Worm (Caenorhabditis elegans): ENCODE measurements around the gene msd-4.

msd-4 gene

DNA sequence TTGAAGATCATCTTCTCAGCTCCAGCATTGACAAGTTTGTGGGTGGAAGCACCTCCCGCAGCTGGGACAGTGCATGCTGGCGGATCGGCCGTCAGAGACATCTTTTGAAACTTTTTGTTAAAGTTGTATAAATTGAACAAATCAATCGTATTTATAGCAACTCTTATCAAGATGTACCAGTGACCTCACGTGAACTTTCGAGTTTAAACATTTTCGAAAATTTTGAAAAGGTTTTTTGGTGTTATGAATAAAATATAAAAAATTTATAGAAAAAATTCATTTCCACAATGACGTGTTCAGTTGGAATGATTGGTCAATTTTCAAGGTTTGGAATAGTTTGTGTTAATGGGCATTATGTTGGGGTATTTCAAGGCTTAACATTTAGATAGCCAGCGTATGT is at the start of gene msd-4, which contains the start of gene C35D10.3:
Gene msd-4, minus strand, starts transcription at position 101 of the 400 bp plus-strand sequence.
Gene C35D10.3, plus strand, starts transcription at position 279 of the 400 bp plus-strand sequence.
- TF ChIP-seq nhr-28 (tag; optimal IDR thresholded peaks at IDR 0.05) = no peak
- TF ChIP-seq cnd-1 (tag; optimal IDR thresholded peaks at IDR 0.05) = no peak
- TF ChIP-seq zip-8 (tag; optimal IDR thresholded peaks at IDR 0.05) = no peak
- no peak for TF ChIP-seq elt-1 (tag; optimal IDR thresholded peaks at IDR 0.05; ENCODE audit: borderline replicate concordance, insufficient read depth)
- TF ChIP-seq drap-1 (GFP tag; optimal IDR thresholded peaks at IDR 0.05) = no peak
- TF ChIP-seq hlh-1 (tag; optimal IDR thresholded peaks at IDR 0.05) = no peak
- TF ChIP-seq nhr-237 (tag; optimal IDR thresholded peaks at IDR 0.05) = no peak
- TF ChIP-seq lin-13 (tag; optimal IDR thresholded peaks at IDR 0.05) = no peak
- no peak for TF ChIP-seq flh-1 (GFP tag; optimal IDR thresholded peaks at IDR 0.05)
- no peak for TF ChIP-seq mep-1 (tag; optimal IDR thresholded peaks at IDR 0.05)
- TF ChIP-seq nhr-76 (tag; optimal IDR thresholded peaks at IDR 0.05) = no peak
- TF ChIP-seq lsy-2 (tag; optimal IDR thresholded peaks at IDR 0.05) = no peak

DNA sequence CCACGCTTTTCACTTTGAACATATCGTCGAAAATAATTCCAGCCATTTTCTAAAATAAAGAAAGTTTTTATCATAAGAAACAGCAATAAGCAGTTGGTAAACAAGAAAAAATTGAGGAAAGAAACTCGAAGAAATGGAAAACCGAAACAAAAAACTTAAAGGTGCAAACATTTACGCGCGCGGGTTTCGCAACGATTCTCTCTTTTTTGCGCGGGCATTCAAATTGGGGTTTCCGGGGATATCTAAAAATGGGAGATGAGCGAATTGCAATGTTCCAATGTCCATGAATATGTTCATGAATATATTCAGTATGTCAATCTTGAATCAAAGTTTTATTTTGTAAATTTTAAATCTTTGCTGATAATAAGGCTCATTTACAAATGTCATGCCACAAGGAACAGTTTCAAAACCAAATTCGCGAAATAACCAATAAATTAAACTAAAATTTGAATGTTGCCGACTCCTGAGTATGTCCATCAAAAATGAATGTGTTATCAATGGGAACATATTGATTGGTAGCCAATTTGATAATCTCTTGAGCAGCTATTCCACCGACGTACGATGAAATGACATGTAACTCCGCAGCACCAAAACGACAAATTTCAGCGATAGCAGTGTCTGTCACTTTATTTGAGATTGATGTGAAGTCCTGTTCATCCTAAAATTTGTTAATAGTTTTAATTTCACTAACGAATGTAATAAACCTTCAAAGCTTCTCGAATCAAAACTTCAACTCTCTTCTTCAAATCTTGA is 49.6 kb upstream of the msd-4 start, which contains the start of gene rpb-8:
Gene rpb-8, minus strand, starts transcription at position 49 of the 753 bp plus-strand sequence.
- TF ChIP-seq nhr-2 (tag; optimal IDR thresholded peaks at IDR 0.05) (no peak), ceh-83 (GFP tag; optimal IDR thresholded peaks at IDR 0.05) (no peak), lsy-2 (tag; optimal IDR thresholded peaks at IDR 0.05) (peak; percentile 67), mep-1 (tag; optimal IDR thresholded peaks at IDR 0.05) (peak; percentile 55), nhr-237 (tag; optimal IDR thresholded peaks at IDR 0.05) (peak; percentile 13), unc-120 (tag; optimal IDR thresholded peaks at IDR 0.05; ENCODE audit: poor library complexity, severe bottlenecking) (peak; percentile 61)

- TF ChIP-seq mab-5 (tag; optimal IDR thresholded peaks at IDR 0.05) = no peak
- TF ChIP-seq ces-1 (GFP tag; optimal IDR thresholded peaks at IDR 0.05) = no peak
- TF ChIP-seq unc-39 (tag; optimal IDR thresholded peaks at IDR 0.05) = no peak
- no peak for TF ChIP-seq lsy-2 (tag; optimal IDR thresholded peaks at IDR 0.05)
- no peak for TF ChIP-seq snpc-4 (tag; optimal IDR thresholded peaks at IDR 0.05)
- TF ChIP-seq flh-1 (GFP tag; optimal IDR thresholded peaks at IDR 0.05) = no peak
- no peak for TF ChIP-seq bed-3 (GFP tag; optimal IDR thresholded peaks at IDR 0.05)
- TF ChIP-seq elt-3 (tag; optimal IDR thresholded peaks at IDR 0.05) = no peak
- TF ChIP-seq ceh-83 (GFP tag; optimal IDR thresholded peaks at IDR 0.05) = no peak
- TF ChIP-seq sem-2 (GFP tag; optimal IDR thresholded peaks at IDR 0.05) = no peak
- no peak for TF ChIP-seq nhr-28 (tag; optimal IDR thresholded peaks at IDR 0.05)
- no peak for TF ChIP-seq lin-32 (GFP tag; optimal IDR thresholded peaks at IDR 0.05)
- TF ChIP-seq ceh-43 (GFP tag; optimal IDR thresholded peaks at IDR 0.05) = no peak
- no peak for TF ChIP-seq nhr-12 (tag; optimal IDR thresholded peaks at IDR 0.05)
- no peak for TF ChIP-seq cnd-1 (tag; optimal IDR thresholded peaks at IDR 0.05)
- TF ChIP-seq unc-62 (GFP tag; optimal IDR thresholded peaks at IDR 0.05) = no peak
- no peak for TF ChIP-seq elt-1 (tag; optimal IDR thresholded peaks at IDR 0.05; ENCODE audit: borderline replicate concordance, insufficient read depth)
- no peak for TF ChIP-seq blmp-1 (tag; optimal IDR thresholded peaks at IDR 0.05)
- TF ChIP-seq mep-1 (tag; optimal IDR thresholded peaks at IDR 0.05) = no peak
- TF ChIP-seq nhr-2 (tag; optimal IDR thresholded peaks at IDR 0.05) = no peak
Observed at ce11 chrIII:4917077-4917476, 48.5 kb upstream of the msd-4 start, which contains the start of gene rars-1. TSS of gene rars-1 (minus strand) at chrIII:4917177.

DNA sequence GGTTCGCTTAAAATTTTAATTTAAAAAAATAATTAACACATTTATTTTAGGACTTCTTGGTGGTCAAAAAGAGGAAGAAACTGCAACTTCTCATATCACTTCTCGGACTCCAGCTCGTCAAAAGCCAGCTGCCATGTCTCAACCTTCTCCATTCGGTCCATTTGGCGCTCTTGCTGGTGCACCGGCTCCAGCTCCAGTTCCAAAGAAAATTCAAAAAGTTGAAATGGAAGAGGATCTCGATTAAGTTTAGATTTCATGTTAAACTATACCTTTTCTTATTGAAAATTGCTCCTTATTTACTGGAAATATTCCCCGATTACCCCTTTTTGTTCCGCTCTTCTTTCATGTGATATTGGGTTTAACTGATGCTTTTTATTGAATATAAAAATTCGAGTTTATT is 45.2 kb upstream of the msd-4 start:
- TF ChIP-seq M03D4.4 (tag; optimal IDR thresholded peaks at IDR 0.05) (no peak), elt-1 (tag; optimal IDR thresholded peaks at IDR 0.05; ENCODE audit: borderline replicate concordance, insufficient read depth) (no peak)

DNA sequence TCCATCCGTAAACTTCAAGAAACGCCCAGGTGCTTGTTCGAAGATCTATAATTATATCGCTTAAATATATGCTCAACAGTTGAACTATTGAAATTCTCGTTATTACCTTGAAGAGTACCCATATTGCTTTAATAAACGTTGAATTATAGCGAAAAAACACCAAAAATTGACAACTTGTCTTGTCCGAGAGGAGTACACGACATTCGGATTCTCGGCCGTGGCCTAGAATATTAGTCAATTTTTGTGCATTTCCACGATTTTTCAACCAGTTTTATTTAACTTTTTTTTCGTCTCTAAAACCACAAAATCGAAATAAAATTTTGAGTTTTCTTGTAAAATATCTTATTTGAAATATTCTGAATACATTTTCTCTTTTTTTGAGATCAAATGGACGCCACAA is 43.8 kb upstream of the msd-4 start, which contains the start of the genes F26F4.9 and cee-1:
Gene F26F4.9, minus strand, starts transcription at position 205 of the 400 bp plus-strand sequence.
Gene cee-1, plus strand, starts transcription at position 383 of the 400 bp plus-strand sequence.
- TF ChIP-seq sem-2 (GFP tag; optimal IDR thresholded peaks at IDR 0.05) (no peak), sptf-1 (tag; optimal IDR thresholded peaks at IDR 0.05) (peak; percentile 17), ces-1 (GFP tag; optimal IDR thresholded peaks at IDR 0.05) (peak; percentile 37)
